Worm (Caenorhabditis elegans): ENCODE results near the gene snt-3.

- TF ChIP-seq W03F9.2 (tag; optimal IDR thresholded peaks at IDR 0.05) (no peak), him-1 (tag; optimal IDR thresholded peaks at IDR 0.05) (no peak)
These were observed 12.8 kb downstream of the snt-3 start, which contains the start of gene Y75B7AL.2 for ce11 chrV:1358051-1358450.

Data from whole organism, L4/young adult.